Worm (Caenorhabditis elegans) whole organism, young adult: ENCODE results near the gene mcm-6.

Experiments used
- egl-44 ChIP-seq: fragments of 200-800 bp; sonication (Bioruptor generic); IDR thresholded peaks from 2 replicates; pipeline ENCODE4 v1.3.6; 2022; ENCODE audit warnings: missing genetic modification reagents, missing genetic modification characterization, missing compliant biosample characterization
- lin-35 ChIP-seq, 3 experiments: fragments of 150-350 bp in 2 of 3; sonication (generic microtip) in 1 of 3; optimal IDR thresholded peaks; 2 replicates each; lab custom pipeline; 2014 to 2018; ENCODE audit warnings: missing biosample characterization in 3 of 3, missing genetic modification characterization in 3 of 3, missing genetic modification reagents in 3 of 3
- rpc-1 ChIP-seq, 2 experiments: fragments of 150-350 bp in 1 of 2; sonication (generic microtip) in 1 of 2; optimal IDR thresholded peaks; 2 replicates each; lab custom pipeline; 2014 to 2018; ENCODE audit warnings: missing biosample characterization in 1 of 2, missing genetic modification characterization in 1 of 2, missing genetic modification reagents in 1 of 2, missing genotype in 1 of 2

DNA sequence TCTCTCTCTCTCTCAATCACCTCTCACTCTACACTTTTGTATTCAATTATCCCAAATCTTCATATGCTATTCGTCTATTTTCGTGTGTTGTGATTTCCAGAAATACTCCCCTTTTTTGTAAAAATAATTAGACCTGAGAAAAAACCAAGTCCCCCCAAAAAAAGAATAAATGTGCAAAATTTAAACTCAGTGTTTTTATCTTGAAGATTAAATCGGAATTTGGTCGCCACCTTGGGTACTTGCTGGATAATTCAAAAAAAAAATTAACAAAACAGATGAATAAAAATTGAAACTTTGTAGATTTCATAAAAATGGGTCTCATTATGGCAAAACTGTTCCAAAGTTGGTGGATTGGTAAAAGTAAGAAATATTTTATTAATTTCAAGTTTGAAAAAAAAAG lies 28.8 kb downstream of the mcm-6 start, which contains the start of gene arl-5:
- TF ChIP-seq egl-44 (GFP tag; lab: Robert Waterston, UW) (no peak), rpc-1 (optimal IDR thresholded peaks at IDR 0.05; lab: Kevin White, UChicago) (no peak), rpc-1 (tag; optimal IDR thresholded peaks at IDR 0.05; lab: Kevin White, UChicago) (no peak), lin-35 (GFP tag; optimal IDR thresholded peaks at IDR 0.05; lab: Kevin White, UChicago) (no peak)
